4 worm cellular contexts compared by ENCODE assay signal in the genomic region with DNA sequence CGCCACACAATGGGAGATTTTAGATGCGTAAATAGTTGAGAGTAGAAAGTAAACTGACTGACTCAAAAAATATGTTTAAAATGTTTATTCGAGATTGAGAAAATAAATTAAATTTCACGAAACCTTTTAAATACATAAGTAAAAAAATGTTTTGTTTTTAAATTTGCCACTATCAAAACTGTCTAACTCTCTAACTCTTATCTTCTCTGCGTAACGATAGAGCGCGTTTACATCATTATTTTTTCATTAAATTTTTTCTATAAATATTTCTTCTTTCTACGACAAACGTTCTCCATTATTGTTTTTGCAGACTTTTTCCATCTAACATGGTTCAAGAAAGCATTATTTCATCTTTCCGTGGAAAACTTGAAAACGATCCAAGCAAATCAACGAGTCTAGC.
A peak's percentile ranks its signal among the peaks of the same experiment; 100 is the strongest.
TF ChIP-seq lines count a peak whose summit lies in the region.

A gene (plus strand): TSS at position 304 of the 400 bp plus-strand sequence.

TF ChIP-seq in whole organism, L1 larva, 84 proteins besides CTCF, POLR2A, EP300 and RAD21 (continued from another document):
- no peak for TF ChIP-seq unc-62 (GFP tag; optimal IDR thresholded peaks at IDR 0.05; lab: Kevin White, UChicago)
- TF ChIP-seq dpl-1 (GFP tag; optimal IDR thresholded peaks at IDR 0.05; lab: Kevin White, UChicago): peak; percentile 70 to 80 (median 71)
- TF ChIP-seq skn-1 (tag; optimal IDR thresholded peaks at IDR 0.05; lab: Kevin White, UChicago): peak; percentile 14
- TF ChIP-seq lin-35 (GFP tag; optimal IDR thresholded peaks at IDR 0.05; lab: Kevin White, UChicago): peak; percentile 44 to 90
- peak; percentile 38 for TF ChIP-seq nhr-85 (tag; lab: Kevin White, UChicago)
- TF ChIP-seq elt-3 (tag; optimal IDR thresholded peaks at IDR 0.05; lab: Kevin White, UChicago): peak in 1 of 6 experiments; percentile 24
- TF ChIP-seq lsy-2 (tag; optimal IDR thresholded peaks at IDR 0.05; lab: Kevin White, UChicago): peak; percentile 78 to 94
- peak; percentile 16 for TF ChIP-seq mep-1 (tag; optimal IDR thresholded peaks at IDR 0.05; lab: Kevin White, UChicago)
- TF ChIP-seq Y116A8C.19 (tag; optimal IDR thresholded peaks at IDR 0.05; lab: Kevin White, UChicago; ENCODE audit: borderline replicate concordance): no peak
- no peak for TF ChIP-seq aly-2 (tag; optimal IDR thresholded peaks at IDR 0.05; lab: Kevin White, UChicago)
- TF ChIP-seq tbx-2 (tag; optimal IDR thresholded peaks at IDR 0.05; lab: Kevin White, UChicago): peak; percentile 21
- no peak for TF ChIP-seq nhr-77 (tag; optimal IDR thresholded peaks at IDR 0.05; lab: Kevin White, UChicago)
- TF ChIP-seq nhr-20 (tag; optimal IDR thresholded peaks at IDR 0.05; lab: Kevin White, UChicago): peak; percentile 4
- no peak for TF ChIP-seq ceh-8 (GFP tag; optimal IDR thresholded peaks at IDR 0.05; lab: Kevin White, UChicago)
- peak in 1 of 3 experiments; percentile 30 for TF ChIP-seq ceh-82 (tag; optimal IDR thresholded peaks at IDR 0.05; lab: Kevin White, UChicago)
- no peak for TF ChIP-seq hpl-2 (GFP tag; optimal IDR thresholded peaks at IDR 0.05; lab: Kevin White, UChicago)
- no peak for TF ChIP-seq nhr-76 (tag; optimal IDR thresholded peaks at IDR 0.05; lab: Kevin White, UChicago)
- peak; percentile 34 for TF ChIP-seq F16B12.6 (tag; optimal IDR thresholded peaks at IDR 0.05; lab: Kevin White, UChicago)
TF ChIP-seq in whole organism, L1 larva: peak in this region for 16.

TF ChIP-seq in whole organism, L2 larva, 48 proteins besides CTCF, POLR2A, EP300 and RAD21 (continued from another document):
- TF ChIP-seq ztf-1 (GFP tag; conservative IDR thresholded peaks at IDR 0.05; lab: Robert Waterston, UW): no peak
- no peak for TF ChIP-seq nhr-237 (tag; optimal IDR thresholded peaks at IDR 0.05; lab: Kevin White, UChicago)
- TF ChIP-seq C34F6.9 (tag; optimal IDR thresholded peaks at IDR 0.05; lab: Kevin White, UChicago): peak; percentile 83
- no peak for TF ChIP-seq skn-1 (tag; optimal IDR thresholded peaks at IDR 0.05; lab: Kevin White, UChicago)
- TF ChIP-seq ceh-16 (tag; optimal IDR thresholded peaks at IDR 0.05; lab: Kevin White, UChicago): no peak
- peak; percentile 16 for TF ChIP-seq crh-2 (tag; optimal IDR thresholded peaks at IDR 0.05; lab: Kevin White, UChicago)
- TF ChIP-seq lsy-2 (tag; optimal IDR thresholded peaks at IDR 0.05; lab: Kevin White, UChicago): peak; percentile 32 to 83
- no peak for TF ChIP-seq mab-5 (tag; optimal IDR thresholded peaks at IDR 0.05; lab: Kevin White, UChicago)
- no peak for TF ChIP-seq ztf-11 (tag; optimal IDR thresholded peaks at IDR 0.05; lab: Kevin White, UChicago)
- no peak for TF ChIP-seq blmp-1 (tag; optimal IDR thresholded peaks at IDR 0.05; lab: Kevin White, UChicago; ENCODE audit: insufficient read depth)
- TF ChIP-seq nhr-23 (tag; optimal IDR thresholded peaks at IDR 0.05; lab: Kevin White, UChicago): no peak
- no peak for TF ChIP-seq mbf-1 (tag; optimal IDR thresholded peaks at IDR 0.05; lab: Kevin White, UChicago)
- no peak for TF ChIP-seq egl-27 (tag; optimal IDR thresholded peaks at IDR 0.05; lab: Kevin White, UChicago)
- no peak for TF ChIP-seq aly-2 (tag; optimal IDR thresholded peaks at IDR 0.05; lab: Kevin White, UChicago)
- peak; percentile 51 for TF ChIP-seq gmeb-1 (tag; optimal IDR thresholded peaks at IDR 0.05; lab: Kevin White, UChicago)
- TF ChIP-seq ztf-4 (tag; optimal IDR thresholded peaks at IDR 0.05; lab: Kevin White, UChicago): no peak
- no peak for TF ChIP-seq nhr-12 (tag; optimal IDR thresholded peaks at IDR 0.05; lab: Kevin White, UChicago)
- TF ChIP-seq ceh-82 (tag; optimal IDR thresholded peaks at IDR 0.05; lab: Kevin White, UChicago): no peak

TF ChIP-seq in whole organism, L3 larva, 47 proteins besides CTCF, POLR2A, EP300 and RAD21 (continued from another document):
- peak; percentile 32 for TF ChIP-seq nfya-1 (tag; optimal IDR thresholded peaks at IDR 0.05; lab: Kevin White, UChicago; ENCODE audit: insufficient read depth)
- TF ChIP-seq nhr-23 (tag; optimal IDR thresholded peaks at IDR 0.05; lab: Kevin White, UChicago): peak; percentile 26
- peak; percentile 8 for TF ChIP-seq snpc-4 (tag; optimal IDR thresholded peaks at IDR 0.05; lab: Kevin White, UChicago)

TF ChIP-seq in whole organism, L4 larva, 104 proteins besides CTCF, POLR2A, EP300 and RAD21 (continued from another document):
- no peak for TF ChIP-seq ceh-44 (GFP tag; IDR thresholded peaks at IDR 0.05; lab: Robert Waterston, UW)
- no peak for TF ChIP-seq mes-2 (tag; optimal IDR thresholded peaks at IDR 0.05; lab: Kevin White, UChicago; ENCODE audit: poor library complexity, severe bottlenecking)
- no peak for TF ChIP-seq lim-7 (GFP tag; IDR thresholded peaks at IDR 0.05; lab: Robert Waterston, UW)
- peak; percentile 16 for TF ChIP-seq mep-1 (tag; optimal IDR thresholded peaks at IDR 0.05; lab: Kevin White, UChicago)
